Comparison of ENCODE assay signal across 1 fruit fly cellular context in genomic region chr2L:7409007-7409406, dm6.
TF ChIP-seq lines count a peak whose summit lies in the region.

No protein-coding gene starts in this region.

TF ChIP-seq in whole organism, embryonic, 481 proteins besides CTCF, POLR2A, EP300 and RAD21 (continued from another document):
- TF ChIP-seq CG1832 (GFP tag; optimal IDR thresholded peaks at IDR 0.05; lab: Kevin White, UChicago) (peak; percentile 16), stc (GFP tag; IDR thresholded peaks at IDR 0.05; lab: Robert Waterston, UW) (0 out of 2 replicates have a peak, but pooled peaks have one; percentile 26)
